Worm (Caenorhabditis elegans) whole organism, midembryonic: ENCODE results near the gene T28A8.8.

Experiments used
- T22C8.4 ChIP-seq: fragments of 200-800 bp; sonication (Bioruptor generic); IDR thresholded peaks from 2 replicates; pipeline ENCODE4 v1.3.6; 2022; ENCODE audit warnings: missing genetic modification characterization, missing compliant biosample characterization
- cog-1 ChIP-seq: sonication (generic microtip); optimal IDR thresholded peaks from 2 replicates; lab custom pipeline; 2016; ENCODE audit warnings: missing genetic modification characterization, missing compliant biosample characterization
- flt-1 ChIP-seq: fragments of 200-800 bp; sonication (Bioruptor generic); IDR thresholded peaks from 2 replicates; pipeline ENCODE4 v1.3.6; 2022; ENCODE audit warnings: missing genetic modification characterization, missing compliant biosample characterization
- klf-2 ChIP-seq: fragments of 200-800 bp; sonication (Bioruptor generic); conservative IDR thresholded peaks from 2 replicates; pipeline ENCODE4 v1.3.6; 2022; ENCODE audit warnings: missing genetic modification reagents, missing genetic modification characterization, missing compliant biosample characterization
- med-1 ChIP-seq: sonication (generic microtip); optimal IDR thresholded peaks from 2 replicates; lab custom pipeline; 2017; ENCODE audit warnings: missing genetic modification characterization, mild to moderate bottlenecking, missing compliant biosample characterization, antibody characterized with exemption, missing genetic modification reagents; ENCODE audit not compliant: insufficient read depth
- ref-1 ChIP-seq: fragments of 200-800 bp; sonication (Bioruptor generic); conservative IDR thresholded peaks from 2 replicates; pipeline ENCODE4 v1.3.6; 2022; ENCODE audit warnings: missing genetic modification reagents, missing genetic modification characterization, missing compliant biosample characterization
- tab-1 ChIP-seq: fragments of 200-800 bp; sonication (Bioruptor generic); IDR thresholded peaks from 2 replicates; pipeline ENCODE4 v1.3.6; 2022; ENCODE audit warnings: missing genetic modification characterization, missing compliant biosample characterization
- ztf-23 ChIP-seq: fragments of 200-800 bp; sonication (Bioruptor generic); IDR thresholded peaks from 2 replicates; pipeline ENCODE4 v1.3.6; 2022; ENCODE audit warnings: missing genetic modification reagents, missing genetic modification characterization, missing compliant biosample characterization
- ztf-29 ChIP-seq: fragments of 200-800 bp; sonication (Bioruptor generic); IDR thresholded peaks from 2 replicates; pipeline ENCODE4 v1.3.6; 2022; ENCODE audit warnings: missing genetic modification reagents, missing genetic modification characterization, missing compliant biosample characterization

The T28A8.8 gene

DNA sequence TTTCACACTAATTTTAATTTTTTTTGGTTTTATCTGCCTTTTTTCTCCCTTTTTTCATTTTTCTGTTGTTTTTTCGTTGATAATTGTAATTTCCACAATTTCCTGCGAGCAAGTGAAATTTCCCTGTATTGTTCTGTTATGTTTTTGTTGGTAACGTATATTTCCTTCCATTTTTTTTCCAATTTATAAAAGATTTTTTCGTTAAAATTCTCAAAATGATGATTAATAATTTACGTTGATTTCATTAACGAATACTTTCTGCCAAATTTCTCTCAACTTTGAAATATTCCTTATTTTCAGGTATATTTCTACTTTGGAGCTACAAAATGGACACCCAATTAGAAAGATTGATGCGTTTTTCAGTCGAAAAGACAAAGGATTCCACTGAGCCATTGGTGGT, at the start of gene T28A8.8:
Gene T28A8.8 (plus strand): TSS at position 301 of the 400 bp plus-strand sequence.
- TF ChIP-seq flt-1 (GFP tag; lab: Robert Waterston, UW) (no peak), tab-1 (GFP tag; lab: Robert Waterston, UW) (no peak), ztf-23 (GFP tag; lab: Robert Waterston, UW) (no peak), klf-2 (GFP tag; lab: Robert Waterston, UW) (no peak), ref-1 (no peak), ztf-29 (GFP tag; lab: Robert Waterston, UW) (no peak), T22C8.4 (GFP tag; lab: Robert Waterston, UW) (no peak), cog-1 (tag; lab: Kevin White, UChicago) (no peak), med-1 (GFP tag; lab: Kevin White, UChicago) (no peak)

DNA sequence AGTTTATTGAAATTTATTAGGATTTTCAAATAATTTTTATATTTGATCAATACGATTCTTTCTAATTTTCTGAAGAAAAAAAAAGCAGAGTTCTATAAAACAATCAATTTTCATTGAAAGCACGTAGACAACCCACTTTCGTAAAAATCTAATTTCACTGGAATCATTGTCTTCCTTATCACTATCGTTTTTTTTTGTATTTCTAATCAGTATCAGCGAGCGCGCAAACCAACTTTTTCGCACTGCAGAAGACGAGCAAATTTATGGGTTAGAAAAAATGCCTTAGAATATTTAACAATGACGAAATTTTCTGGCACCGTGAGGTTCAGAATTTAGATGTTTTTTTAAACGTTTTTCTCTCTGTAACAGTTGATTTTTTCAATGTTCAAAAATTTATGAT, 49.8 kb upstream of the T28A8.8 start:
- no peak for TF ChIP-seq med-1 (GFP tag; lab: Kevin White, UChicago)
- no peak for TF ChIP-seq ztf-23 (GFP tag; lab: Robert Waterston, UW)
- TF ChIP-seq klf-2 (GFP tag; lab: Robert Waterston, UW): no peak
- TF ChIP-seq cog-1 (tag; lab: Kevin White, UChicago): no peak
- TF ChIP-seq tab-1 (GFP tag; lab: Robert Waterston, UW): no peak
- no peak for TF ChIP-seq ref-1
- TF ChIP-seq ztf-29 (GFP tag; lab: Robert Waterston, UW): no peak
- no peak for TF ChIP-seq flt-1 (GFP tag; lab: Robert Waterston, UW)
- no peak for TF ChIP-seq T22C8.4 (GFP tag; lab: Robert Waterston, UW)

DNA sequence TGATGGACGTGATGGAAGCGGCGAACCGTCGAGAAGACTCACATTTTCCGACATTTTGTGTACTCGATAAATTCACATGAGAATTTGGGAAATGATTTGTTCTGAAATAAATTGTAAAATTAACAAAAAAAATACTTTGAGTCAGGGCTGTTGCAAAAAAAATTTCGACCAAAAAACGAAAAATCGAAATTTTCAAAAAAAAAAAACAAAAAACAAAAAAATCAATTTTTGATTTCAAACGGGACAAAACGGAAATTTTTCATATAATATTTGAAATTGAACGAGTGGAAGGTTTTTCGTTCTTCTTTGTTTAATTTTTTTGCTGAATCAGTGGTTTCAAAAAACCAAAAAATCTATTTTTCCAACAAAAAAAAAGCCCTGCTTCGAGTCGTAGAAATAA, 47.4 kb upstream of the T28A8.8 start, which contains the start of gene cua-1:
Gene cua-1 (minus strand): TSS at position 101 of the 400 bp plus-strand sequence.
- TF ChIP-seq flt-1 (GFP tag; lab: Robert Waterston, UW): no peak
- TF ChIP-seq ztf-23 (GFP tag; lab: Robert Waterston, UW): no peak

DNA sequence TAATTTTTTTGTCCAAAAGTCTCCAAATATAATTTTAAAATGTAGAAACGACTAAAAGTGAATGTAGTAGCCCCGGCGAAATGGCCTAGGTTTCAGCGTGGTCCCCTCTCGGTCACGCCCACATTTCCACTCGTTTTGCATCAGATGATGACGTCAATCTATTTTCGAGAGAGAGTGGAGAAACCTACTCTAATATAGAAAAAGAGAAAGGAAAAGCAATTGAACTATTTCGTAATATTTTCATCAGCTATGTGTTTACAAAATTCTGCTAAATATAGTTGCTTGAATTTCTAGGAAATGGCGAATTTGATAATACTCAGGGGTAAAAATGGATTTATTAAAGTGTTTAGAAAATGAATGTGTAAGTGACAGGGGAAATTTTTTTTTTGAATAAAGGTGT, 46.8 kb upstream of the T28A8.8 start:
- TF ChIP-seq ref-1 (no peak), tab-1 (GFP tag; lab: Robert Waterston, UW) (no peak), ztf-23 (GFP tag; lab: Robert Waterston, UW) (no peak), klf-2 (GFP tag; lab: Robert Waterston, UW) (no peak), flt-1 (GFP tag; lab: Robert Waterston, UW) (no peak), med-1 (GFP tag; lab: Kevin White, UChicago) (no peak), cog-1 (tag; lab: Kevin White, UChicago) (no peak), T22C8.4 (GFP tag; lab: Robert Waterston, UW) (no peak), ztf-29 (GFP tag; lab: Robert Waterston, UW) (no peak)

DNA sequence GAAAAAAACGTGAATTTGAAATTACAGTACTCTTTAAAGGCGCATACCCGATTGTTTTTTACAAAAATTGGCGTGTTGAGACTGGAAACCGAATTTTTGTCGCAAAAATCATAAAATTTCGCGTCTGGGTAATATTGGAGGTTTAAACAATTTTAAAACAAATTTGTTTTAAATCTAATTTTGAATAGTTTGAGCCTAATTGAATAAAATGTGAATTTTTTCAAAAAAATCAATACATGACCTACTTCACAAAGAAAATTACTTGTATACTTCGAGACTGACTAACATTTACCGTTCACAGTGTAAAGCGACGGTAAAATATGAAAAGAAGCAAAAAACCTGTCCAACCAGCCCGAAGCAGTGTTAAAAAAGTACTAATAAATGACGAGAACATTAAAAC, 45.3 kb upstream of the T28A8.8 start:
- TF ChIP-seq klf-2 (GFP tag; lab: Robert Waterston, UW) (no peak), T22C8.4 (GFP tag; lab: Robert Waterston, UW) (no peak), cog-1 (tag; lab: Kevin White, UChicago) (no peak), flt-1 (GFP tag; lab: Robert Waterston, UW) (no peak), ref-1 (no peak), tab-1 (GFP tag; lab: Robert Waterston, UW) (no peak)

DNA sequence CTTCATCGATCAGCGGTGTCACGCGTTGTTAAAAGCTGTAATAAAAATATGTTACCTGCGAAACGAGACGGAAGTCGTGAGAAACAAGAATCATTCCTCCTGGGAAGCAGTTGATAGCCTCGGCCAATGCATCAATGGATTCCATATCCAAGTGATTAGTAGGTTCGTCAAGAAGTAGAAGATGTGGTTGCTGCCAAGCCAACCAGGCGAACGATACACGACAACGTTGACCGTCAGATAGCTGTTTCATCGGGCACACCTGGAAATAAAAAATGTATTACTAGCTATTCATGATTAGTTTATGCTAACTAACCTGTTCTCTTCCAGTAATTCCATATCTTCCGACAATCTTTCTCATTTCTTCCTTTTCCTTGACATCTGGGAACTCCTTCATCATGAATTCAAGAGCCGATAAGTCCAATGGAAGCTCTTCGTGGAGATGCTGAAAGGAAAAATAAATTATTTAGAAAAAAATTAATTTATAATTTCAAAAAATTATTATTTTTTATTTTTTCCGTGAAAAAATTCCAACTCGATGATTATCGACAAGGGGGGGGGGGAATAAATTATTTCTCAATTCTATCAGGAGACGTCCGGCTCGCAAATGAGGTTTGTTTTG, 43.5 kb upstream of the T28A8.8 start, which contains the start of gene tag-164:
Gene tag-164 (plus strand): TSS at position 569 of the 619 bp plus-strand sequence.
- TF ChIP-seq cog-1 (tag; lab: Kevin White, UChicago) (no peak), T22C8.4 (GFP tag; lab: Robert Waterston, UW) (no peak), med-1 (GFP tag; lab: Kevin White, UChicago) (no peak), ztf-23 (GFP tag; lab: Robert Waterston, UW) (no peak), ztf-29 (GFP tag; lab: Robert Waterston, UW) (no peak), klf-2 (GFP tag; lab: Robert Waterston, UW) (no peak), flt-1 (GFP tag; lab: Robert Waterston, UW) (no peak), tab-1 (GFP tag; lab: Robert Waterston, UW) (no peak), ref-1 (no peak)

DNA sequence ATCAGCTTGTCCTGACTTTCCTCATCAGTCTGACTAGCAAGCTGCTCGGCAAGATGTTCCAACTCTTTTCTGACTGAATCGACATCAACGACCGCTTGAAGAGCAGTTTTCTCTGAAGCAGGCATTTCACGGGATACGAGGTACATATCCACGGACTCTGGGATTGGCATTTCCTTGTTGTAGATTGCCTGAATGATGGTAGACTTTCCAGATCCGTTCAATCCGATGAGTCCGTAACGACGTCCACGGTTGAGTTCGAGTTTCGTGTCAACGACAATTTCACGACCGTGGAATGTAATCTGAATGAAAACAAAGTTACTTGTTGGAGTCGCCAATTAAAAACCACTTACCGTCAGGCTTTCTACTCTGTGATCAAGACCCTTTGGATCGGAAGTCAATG, 41.1 kb upstream of the T28A8.8 start:
- TF ChIP-seq klf-2 (GFP tag; lab: Robert Waterston, UW): no peak
- TF ChIP-seq med-1 (GFP tag; lab: Kevin White, UChicago): no peak
- TF ChIP-seq cog-1 (tag; lab: Kevin White, UChicago): no peak
- no peak for TF ChIP-seq ztf-23 (GFP tag; lab: Robert Waterston, UW)
- TF ChIP-seq ref-1: no peak
- no peak for TF ChIP-seq ztf-29 (GFP tag; lab: Robert Waterston, UW)
- TF ChIP-seq T22C8.4 (GFP tag; lab: Robert Waterston, UW): no peak
- no peak for TF ChIP-seq flt-1 (GFP tag; lab: Robert Waterston, UW)
- TF ChIP-seq tab-1 (GFP tag; lab: Robert Waterston, UW): no peak

DNA sequence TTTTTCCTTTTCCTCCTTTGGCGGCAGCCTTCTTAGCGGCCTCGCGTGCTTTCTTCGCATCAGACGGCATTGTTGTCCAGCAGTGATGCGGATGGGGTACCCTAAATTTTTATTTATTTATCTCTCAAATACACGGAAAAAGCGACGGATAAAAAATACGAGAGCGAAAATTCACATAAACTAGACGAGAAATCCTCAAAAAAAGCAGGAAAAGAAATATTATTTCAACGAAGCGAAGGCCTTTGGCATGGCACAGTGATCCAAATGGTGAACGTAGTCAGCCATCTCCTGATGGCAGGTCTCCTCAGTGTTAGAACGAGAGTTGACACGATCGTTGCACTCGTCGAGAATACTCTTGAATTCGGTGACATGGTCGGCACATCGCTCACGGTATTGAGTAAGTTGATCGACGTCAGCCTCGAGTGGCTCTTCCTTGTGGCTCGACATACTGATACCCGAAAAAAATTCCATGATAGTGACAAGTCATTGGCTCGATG, 40.4 kb upstream of the T28A8.8 start, which contains the start of the genes abcf-2 and T27E9.2:
Gene abcf-2 (minus strand): TSS at position 101 of the 497 bp plus-strand sequence.
Gene T27E9.2 (minus strand): TSS at position 447 of the 497 bp plus-strand sequence.
- TF ChIP-seq ztf-29 (GFP tag; lab: Robert Waterston, UW): no peak
- no peak for TF ChIP-seq ztf-23 (GFP tag; lab: Robert Waterston, UW)
- TF ChIP-seq T22C8.4 (GFP tag; lab: Robert Waterston, UW): no peak
- TF ChIP-seq klf-2 (GFP tag; lab: Robert Waterston, UW): no peak
- TF ChIP-seq flt-1 (GFP tag; lab: Robert Waterston, UW): no peak
- TF ChIP-seq cog-1 (tag; lab: Kevin White, UChicago): no peak
- TF ChIP-seq ref-1: no peak
- TF ChIP-seq med-1 (GFP tag; lab: Kevin White, UChicago): no peak
- no peak for TF ChIP-seq tab-1 (GFP tag; lab: Robert Waterston, UW)
